Fruit fly (Drosophila melanogaster): ENCODE measurements around the gene CG14551.

CG14551 gene

dm6 chr3R:26056381-26056780, 6.4 kb downstream of the CG14551 start, which contains the start of the genes Sld5 and CG14543 (continued):
- TF ChIP-seq NC2α (GFP tag; optimal IDR thresholded peaks at IDR 0.05) = no peak
- TF ChIP-seq Bgb (GFP tag; IDR thresholded peaks at IDR 0.05; ENCODE audit: partially characterized antibody) = peak; percentile 36; the same call in 1 of the 2 replicates
- TF ChIP-seq CG14710 (tag; optimal IDR thresholded peaks at IDR 0.05) = peak; percentile 13
- TF ChIP-seq CG11696 (GFP tag; IDR thresholded peaks at IDR 0.05) = no peak
- TF ChIP-seq Med (GFP tag) = peak; percentile 84
- TF ChIP-seq zfh2 (GFP tag; optimal IDR thresholded peaks at IDR 0.05) = peak; percentile 4
- TF ChIP-seq crc (GFP tag; optimal IDR thresholded peaks at IDR 0.05) = no peak
- no peak for TF ChIP-seq schlank (tag; optimal IDR thresholded peaks at IDR 0.05)
- peak; percentile 67 for TF ChIP-seq Dp (GFP tag; optimal IDR thresholded peaks at IDR 0.05)
- no peak for TF ChIP-seq H2.0 (GFP tag; IDR thresholded peaks at IDR 0.05)
- TF ChIP-seq HLH54F (GFP tag; optimal IDR thresholded peaks at IDR 0.05) = peak; percentile 1
- no peak for TF ChIP-seq ash1 (GFP tag; optimal IDR thresholded peaks at IDR 0.05)
- TF ChIP-seq CG4424 (GFP tag; optimal IDR thresholded peaks at IDR 0.05) = no peak
- no peak for TF ChIP-seq fd102C (GFP tag; optimal IDR thresholded peaks at IDR 0.05)
- TF ChIP-seq E2f1 (GFP tag; IDR thresholded peaks at IDR 0.05) = peak; percentile 42; the same call in 1 of the 2 replicates
- 0 out of 3 replicates have a peak, but pooled peaks have one; percentile 34 for TF ChIP-seq ken (GFP tag; IDR thresholded peaks at IDR 0.05)
- TF ChIP-seq dpn (GFP tag; optimal IDR thresholded peaks at IDR 0.05) = peak; percentile 18 to 20
- no peak for TF ChIP-seq Asciz (GFP tag; optimal IDR thresholded peaks at IDR 0.05)
- TF ChIP-seq unc-4 (GFP tag; IDR thresholded peaks at IDR 0.05; ENCODE audit: partially characterized antibody) = 0 out of 2 replicates have a peak, but pooled peaks have one; percentile 25
- no peak for TF ChIP-seq CG30020 (tag; optimal IDR thresholded peaks at IDR 0.05)
- TF ChIP-seq Dip2 (GFP tag; IDR thresholded peaks at IDR 0.05) = no peak
- no peak for TF ChIP-seq CG2202 (tag; optimal IDR thresholded peaks at IDR 0.05)
- no peak; the same call in 1 of the 2 replicates for TF ChIP-seq bbx (GFP tag; IDR thresholded peaks at IDR 0.05; ENCODE audit: partially characterized antibody)
- TF ChIP-seq CG1602 (GFP tag; optimal IDR thresholded peaks at IDR 0.05) = no peak
- TF ChIP-seq row (GFP tag; IDR thresholded peaks at IDR 0.05) = 0 out of 3 replicates have a peak, but pooled peaks have one; percentile 18
- peak; percentile 45 for TF ChIP-seq YL-1 (GFP tag; optimal IDR thresholded peaks at IDR 0.05)
- TF ChIP-seq Lhr (GFP tag; optimal IDR thresholded peaks at IDR 0.05) = no peak
- no peak for TF ChIP-seq tx (GFP tag; optimal IDR thresholded peaks at IDR 0.05)
- TF ChIP-seq Scr (GFP tag; IDR thresholded peaks at IDR 0.05; ENCODE audit: partially characterized antibody) = 0 out of 2 replicates have a peak, but pooled peaks have one; percentile 13
- peak; percentile 11 for TF ChIP-seq CG18011 (GFP tag; optimal IDR thresholded peaks at IDR 0.05)
- TF ChIP-seq mld (GFP tag; IDR thresholded peaks at IDR 0.05; ENCODE audit: partially characterized antibody) = 0 out of 3 replicates have a peak, but pooled peaks have one; percentile 9
- TF ChIP-seq Stat92E (GFP tag; optimal IDR thresholded peaks at IDR 0.05) = no peak
- no peak for TF ChIP-seq HLH4C (GFP tag; IDR thresholded peaks at IDR 0.05; ENCODE audit: partially characterized antibody)
- TF ChIP-seq Pdp1 (GFP tag; optimal IDR thresholded peaks at IDR 0.05) = peak in 1 of 2 experiments; percentile 17
- peak; percentile 45 for TF ChIP-seq NC2β (GFP tag; optimal IDR thresholded peaks at IDR 0.05)
- no peak for TF ChIP-seq CG42726 (GFP tag; IDR thresholded peaks at IDR 0.05; ENCODE audit: partially characterized antibody)
- no peak for TF ChIP-seq Nf-YA (GFP tag; IDR thresholded peaks at IDR 0.05)
- no peak for TF ChIP-seq dmrt99B (tag; optimal IDR thresholded peaks at IDR 0.05)
- TF ChIP-seq CG13287 (GFP tag; IDR thresholded peaks at IDR 0.05; ENCODE audit: partially characterized antibody) = peak; percentile 50; the same call in 1 of the 2 replicates
- TF ChIP-seq CG3847 (GFP tag; IDR thresholded peaks at IDR 0.05) = 0 out of 2 replicates have a peak, but pooled peaks have one; percentile 17
- TF ChIP-seq grn (GFP tag; optimal IDR thresholded peaks at IDR 0.05) = no peak
- no peak for TF ChIP-seq sima (GFP tag; optimal IDR thresholded peaks at IDR 0.05)
- no peak for TF ChIP-seq Opbp (GFP tag; IDR thresholded peaks at IDR 0.05; ENCODE audit: partially characterized antibody)
- TF ChIP-seq Gsc (GFP tag; IDR thresholded peaks at IDR 0.05) = no peak
- TF ChIP-seq CG16813 (GFP tag; IDR thresholded peaks at IDR 0.05; ENCODE audit: partially characterized antibody) = no peak
- no peak for TF ChIP-seq Dfd (GFP tag; optimal IDR thresholded peaks at IDR 0.05)
- TF ChIP-seq CoRest (tag; optimal IDR thresholded peaks at IDR 0.05) = peak; percentile 1
- peak; percentile 80 for TF ChIP-seq gro (GFP tag; optimal IDR thresholded peaks at IDR 0.05)
- TF ChIP-seq Dref (GFP tag; IDR thresholded peaks at IDR 0.05) = peak; percentile 73

All from whole organism, embryonic.